Worm (Caenorhabditis elegans) whole organism, L4 larva: ENCODE measurements around the gene ttr-6.

Source experiments
- aha-1 ChIP-seq: fragments of 150-350 bp; peaks from one replicate; lab custom pipeline; 2014; ENCODE audit warnings: missing biosample characterization, missing genetic modification characterization
- ceh-28 ChIP-seq: fragments of 150-350 bp; optimal IDR thresholded peaks from 2 replicates; lab custom pipeline; 2014; ENCODE audit warnings: missing biosample characterization, missing genetic modification reagents, missing genetic modification characterization
- daf-16 ChIP-seq, 3 experiments: sonication (generic microtip); optimal IDR thresholded peaks; 2 replicates each; lab custom pipeline; 2016 to 2017; ENCODE audit warnings: missing genetic modification characterization in 3 of 3, missing genetic modification reagents in 3 of 3, mild to moderate bottlenecking in 2 of 3, missing compliant biosample characterization in 2 of 3, missing biosample characterization in 1 of 3, moderate library complexity in 1 of 3
- dve-1 ChIP-seq: sonication (generic microtip); optimal IDR thresholded peaks from 2 replicates; lab custom pipeline; 2017; ENCODE audit warnings: antibody characterized with exemption, mild to moderate bottlenecking, missing genetic modification characterization, missing compliant biosample characterization; ENCODE audit not compliant: insufficient read depth
- hlh-11 ChIP-seq: fragments of 200-800 bp; sonication (Bioruptor generic); optimal IDR thresholded peaks from 2 replicates; lab custom pipeline; 2018; ENCODE audit warnings: mild to moderate bottlenecking, missing genetic modification characterization, missing compliant biosample characterization
- hlh-30 ChIP-seq: sonication (generic microtip); optimal IDR thresholded peaks from 2 replicates; lab custom pipeline; 2017; ENCODE audit warnings: antibody characterized with exemption, mild to moderate bottlenecking, missing genetic modification characterization, missing compliant biosample characterization; ENCODE audit not compliant: insufficient read depth
- hmg-1.1 ChIP-seq: fragments of 200-800 bp; sonication (Bioruptor generic); IDR thresholded peaks from 2 replicates; pipeline ENCODE4 v1.3.6; 2022; ENCODE audit warnings: missing genetic modification reagents, missing genetic modification characterization, missing compliant biosample characterization
- lin-38 ChIP-seq: fragments of 200-800 bp; sonication (Bioruptor generic); IDR thresholded peaks from 2 replicates; pipeline ENCODE4 v1.3.6; 2022; ENCODE audit warnings: missing genetic modification reagents, missing genetic modification characterization, missing compliant biosample characterization
- lir-3 ChIP-seq: sonication (generic microtip); optimal IDR thresholded peaks from 2 replicates; lab custom pipeline; 2016; ENCODE audit warnings: mild to moderate bottlenecking, missing genetic modification characterization, missing compliant biosample characterization
- madf-5 ChIP-seq, 2 experiments: fragments of 200-800 bp; sonication (Bioruptor generic); IDR thresholded peaks; 2 replicates each; pipeline ENCODE4 v1.3.6; 2022; ENCODE audit warnings: missing compliant biosample characterization in 2 of 2, missing genetic modification characterization in 2 of 2
- mep-1 ChIP-seq: fragments of 150-350 bp; sonication (generic microtip); optimal IDR thresholded peaks from 3 replicates; lab custom pipeline; 2014; ENCODE audit warnings: missing biosample characterization, missing genetic modification characterization
- mxl-3 ChIP-seq: fragments of 200-800 bp; sonication (Bioruptor generic); optimal IDR thresholded peaks from 2 replicates; lab custom pipeline; 2018; ENCODE audit warnings: mild to moderate bottlenecking, missing genetic modification characterization, missing compliant biosample characterization
- rbr-2 ChIP-seq: sonication (generic microtip); optimal IDR thresholded peaks from 2 replicates; lab custom pipeline; 2016; ENCODE audit warnings: missing genotype, missing genetic modification characterization, missing compliant biosample characterization
- unc-62 ChIP-seq, 3 experiments: fragments of 150-350 bp in 1 of 3; sonication (generic microtip); optimal IDR thresholded peaks in 2 of 3; peaks in 1 of 3; 1 replicate in 1 of 3; 2 replicates in 2 of 3; lab custom pipeline; 2014 to 2017; ENCODE audit warnings: missing biosample characterization in 3 of 3, missing genetic modification characterization in 3 of 3, missing genetic modification reagents in 3 of 3, missing genotype in 1 of 3

The ttr-6 gene

ce11 chrX:6551073-6551652 is 45.8 kb downstream of the ttr-6 start:
- TF ChIP-seq ceh-28 (tag; lab: Kevin White, UChicago) (peak; percentile 4), hlh-11 (tag; lab: Kevin White, UChicago) (peak; percentile 33), mxl-3 (peak; percentile 14), mep-1 (tag; lab: Kevin White, UChicago) (peak; percentile 20), aha-1 (tag; lab: Kevin White, UChicago) (peak; percentile 51), dve-1 (tag; lab: Kevin White, UChicago) (peak; percentile 25), daf-16 (GFP tag; optimal IDR thresholded peaks at IDR 0.05; lab: Kevin White, UChicago) (no peak), daf-16 (tag; optimal IDR thresholded peaks at IDR 0.05; lab: Kevin White, UChicago) (peak; percentile 34), rbr-2 (tag; lab: Kevin White, UChicago) (no peak), lir-3 (tag; lab: Kevin White, UChicago) (no peak), hmg-1.1 (GFP tag; lab: Robert Waterston, UW) (peak; percentile 37; the same call in 1 of the 2 replicates), unc-62 (GFP tag; optimal IDR thresholded peaks at IDR 0.05 in 1 of 2; lab: Kevin White, UChicago) (peak in 1 of 2 experiments; percentile 82), unc-62 (tag; optimal IDR thresholded peaks at IDR 0.05; lab: Kevin White, UChicago) (no peak), hlh-30 (tag; lab: Kevin White, UChicago) (peak; percentile 33), madf-5 (GFP tag; IDR thresholded peaks at IDR 0.05; lab: Robert Waterston, UW) (no peak), lin-38 (GFP tag; lab: Robert Waterston, UW) (no peak)
